Worm (Caenorhabditis elegans): ENCODE measurements around the gene srbc-5.

DNA sequence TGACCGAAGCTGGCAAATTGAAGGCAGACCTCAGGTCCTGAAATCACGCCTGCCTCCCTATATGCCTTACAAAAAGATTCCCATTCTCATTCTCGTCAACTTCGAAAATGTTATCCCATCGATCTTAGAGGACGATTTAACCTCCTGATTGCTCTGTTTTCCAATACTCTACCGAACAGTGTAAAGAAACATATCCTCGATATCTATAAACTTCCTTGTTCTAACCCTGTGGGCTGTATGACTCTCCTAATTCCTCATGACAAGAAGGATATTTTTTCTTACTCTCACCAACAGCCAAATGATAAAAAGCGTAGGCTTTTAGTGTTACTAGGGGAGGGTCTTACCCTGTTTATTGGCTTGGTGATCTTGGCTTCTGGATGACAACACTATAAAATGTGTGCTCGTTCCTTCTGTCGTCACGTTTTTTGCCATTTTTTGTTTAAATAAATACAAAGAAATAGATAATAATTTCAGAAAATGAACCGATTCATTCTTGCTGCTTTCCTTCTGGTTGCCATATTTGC lies 13.5 kb downstream of the srbc-5 start, which contains the start of gene T28A11.4:
- TF ChIP-seq lin-13 (tag; optimal IDR thresholded peaks at IDR 0.05) (no peak), nhr-237 (tag; optimal IDR thresholded peaks at IDR 0.05) (no peak), nhr-12 (tag; optimal IDR thresholded peaks at IDR 0.05) (no peak), mep-1 (tag; optimal IDR thresholded peaks at IDR 0.05) (no peak), elt-3 (tag; optimal IDR thresholded peaks at IDR 0.05) (no peak), ces-1 (GFP tag; optimal IDR thresholded peaks at IDR 0.05) (no peak)

All from whole organism, mixed stage, embryonic.